Worm (Caenorhabditis elegans) whole organism, L4 larva: ENCODE data around the gene F10D7.5.

Experiments used
- R02D3.7 ChIP-seq: fragments of 150-350 bp; sonication (generic microtip); optimal IDR thresholded peaks from 3 replicates; lab custom pipeline; 2014; ENCODE audit warnings: missing biosample characterization, missing genetic modification characterization
- aly-2 ChIP-seq: sonication (generic microtip); optimal IDR thresholded peaks from 2 replicates; lab custom pipeline; 2018; ENCODE audit warnings: missing biosample characterization, missing genetic modification characterization
- ceh-82 ChIP-seq: sonication (generic microtip); optimal IDR thresholded peaks from 2 replicates; lab custom pipeline; 2017; ENCODE audit warnings: missing biosample characterization, missing genetic modification characterization
- gei-8 ChIP-seq: fragments of 200-800 bp; sonication (Bioruptor generic); optimal IDR thresholded peaks from 2 replicates; lab custom pipeline; 2018; ENCODE audit warnings: mild to moderate bottlenecking, missing genetic modification characterization, missing compliant biosample characterization
- lin-13 ChIP-seq: fragments of 150-350 bp; optimal IDR thresholded peaks from 2 replicates; lab custom pipeline; 2014; ENCODE audit warnings: missing biosample characterization, missing genetic modification reagents, missing genetic modification characterization
- mdl-1 ChIP-seq, 2 experiments: fragments of 150-350 bp in 1 of 2; sonication (generic microtip) in 1 of 2; optimal IDR thresholded peaks; 2 replicates each; lab custom pipeline; 2014 to 2017; ENCODE audit warnings: missing biosample characterization in 2 of 2, missing genetic modification characterization in 2 of 2
- mep-1 ChIP-seq: fragments of 150-350 bp; sonication (generic microtip); optimal IDR thresholded peaks from 3 replicates; lab custom pipeline; 2014; ENCODE audit warnings: missing biosample characterization, missing genetic modification characterization
- mes-2 ChIP-seq: sonication (generic microtip); optimal IDR thresholded peaks from 2 replicates; lab custom pipeline; 2016; ENCODE audit warnings: missing genotype, mild to moderate bottlenecking, missing genetic modification characterization, missing compliant biosample characterization; ENCODE audit not compliant: poor library complexity, severe bottlenecking
- pha-4 ChIP-seq, 2 experiments: fragments of 150-350 bp in 1 of 2; fragments of 200-800 bp in 1 of 2; sonication (Bioruptor generic) in 1 of 2; IDR thresholded peaks in 1 of 2; optimal IDR thresholded peaks in 1 of 2; 2 replicates each; pipeline versions ENCODE4 v1.3.6 to Lab custom; 2014 to 2022; ENCODE audit warnings: missing genetic modification characterization in 2 of 2, missing genetic modification reagents in 2 of 2, missing biosample characterization in 1 of 2, missing compliant biosample characterization in 1 of 2
- pqm-1 ChIP-seq: sonication (generic microtip); optimal IDR thresholded peaks from 2 replicates; lab custom pipeline; 2017; ENCODE audit warnings: missing biosample characterization, missing genetic modification characterization

- TF ChIP-seq mes-2 (tag; lab: Kevin White, UChicago) (no peak), R02D3.7 (tag; lab: Kevin White, UChicago) (no peak), pha-4 (GFP tag; IDR thresholded peaks at IDR 0.05; lab: Robert Waterston, UW) (no peak), pha-4 (tag; optimal IDR thresholded peaks at IDR 0.05; lab: Kevin White, UChicago) (no peak), gei-8 (GFP tag; lab: Kevin White, UChicago) (no peak), mep-1 (tag; lab: Kevin White, UChicago) (no peak), aly-2 (tag; lab: Kevin White, UChicago) (no peak), pqm-1 (tag; lab: Kevin White, UChicago) (no peak), ceh-82 (tag; lab: Kevin White, UChicago) (no peak), mdl-1 (tag; optimal IDR thresholded peaks at IDR 0.05; lab: Kevin White, UChicago) (no peak), lin-13 (GFP tag; lab: Kevin White, UChicago) (no peak)
Observed at ce11 chrX:17428803-17429202, 37.4 kb upstream of the F10D7.5 start, which contains the start of gene pbo-6.
